Fruit fly (Drosophila melanogaster) whole organism, embryonic: ENCODE results near the gene MED14.
A peak's percentile ranks its signal among the peaks of the same experiment; 100 is the strongest.

Experiments
- B-H1 ChIP-seq: fragments of 200-800 bp; sonication (Bioruptor generic); IDR thresholded peaks from 3 replicates; pipeline ENCODE4 v1.3.6; 2022; ENCODE audit warnings: missing biosample characterization, missing genetic modification characterization
- BtbVII ChIP-seq: fragments of 200-800 bp; sonication (Bioruptor generic); optimal IDR thresholded peaks from 3 replicates; lab custom pipeline; 2017; ENCODE audit warnings: missing biosample characterization, mild to moderate bottlenecking, missing genetic modification characterization
- CG10543 ChIP-seq: fragments of 200-800 bp; sonication (Bioruptor generic); optimal IDR thresholded peaks from 3 replicates; lab custom pipeline; 2017; ENCODE audit warnings: missing biosample characterization, mild to moderate bottlenecking, missing genetic modification characterization, moderate library complexity
- CG11456 ChIP-seq: fragments of 200-800 bp; sonication (Bioruptor generic); IDR thresholded peaks from 3 replicates; pipeline ENCODE4 v1.3.6; 2022; ENCODE audit warnings: missing biosample characterization, missing genetic modification characterization
- CG13123 ChIP-seq: fragments of 200-800 bp; sonication (Bioruptor generic); optimal IDR thresholded peaks from 2 replicates; lab custom pipeline; 2016; ENCODE audit warnings: missing biosample characterization, missing genetic modification characterization
- CG17802 ChIP-seq: fragments of 200-800 bp; sonication (Bioruptor generic); optimal IDR thresholded peaks from 2 replicates; lab custom pipeline; 2018; ENCODE audit warnings: missing biosample characterization, mild to moderate bottlenecking, missing genetic modification characterization, moderate library complexity
- CG18599 ChIP-seq: fragments of 200-800 bp; sonication (Bioruptor generic); optimal IDR thresholded peaks from 3 replicates; lab custom pipeline; 2017; ENCODE audit warnings: missing biosample characterization, missing genetic modification characterization, mild to moderate bottlenecking, moderate library complexity, missing genetic modification reagents
- CG18619 ChIP-seq: fragments of 200-800 bp; sonication (Bioruptor generic); optimal IDR thresholded peaks from 3 replicates; lab custom pipeline; 2017; ENCODE audit warnings: missing biosample characterization, mild to moderate bottlenecking, missing genetic modification characterization
- CG2129 ChIP-seq: fragments of 200-800 bp; sonication (Bioruptor generic); IDR thresholded peaks from 2 replicates; pipeline ENCODE4 v1.3.6; 2022; ENCODE audit warnings: missing biosample characterization, missing genetic modification characterization; ENCODE audit not compliant: partially characterized antibody
- CG3726 ChIP-seq: fragments of 200-800 bp; sonication (Bioruptor generic); IDR thresholded peaks from 3 replicates; pipeline ENCODE4, ENCODE4 v1.3.6; 2022; ENCODE audit warnings: missing biosample characterization, missing genetic modification characterization
- CG4360 ChIP-seq: fragments of 200-800 bp; sonication (Bioruptor generic); IDR thresholded peaks from 2 replicates; pipeline ENCODE4 v1.3.6; 2022; ENCODE audit warnings: missing biosample characterization, missing genetic modification characterization
- CG4707 ChIP-seq: fragments of 200-800 bp; sonication (Bioruptor generic); optimal IDR thresholded peaks from 2 replicates; lab custom pipeline; 2018; ENCODE audit warnings: missing biosample characterization, mild to moderate bottlenecking, missing genetic modification characterization, moderate library complexity
- CG6272 ChIP-seq: fragments of 200-800 bp; sonication (Bioruptor generic); IDR thresholded peaks from 2 replicates; pipeline ENCODE4 v1.3.6; 2022; ENCODE audit warnings: missing biosample characterization, missing genetic modification characterization
- CG6854 ChIP-seq: fragments of 200-800 bp; sonication (Bioruptor generic); optimal IDR thresholded peaks from 3 replicates; lab custom pipeline; 2017; ENCODE audit warnings: missing biosample characterization, mild to moderate bottlenecking, missing genetic modification characterization
- Deaf1 ChIP-seq: fragments of 200-800 bp; optimal IDR thresholded peaks from 3 replicates; lab custom pipeline; 2019; ENCODE audit warnings: missing biosample characterization, mild to moderate bottlenecking, missing genetic modification characterization, moderate library complexity
- Dek ChIP-seq: fragments of 200-800 bp; sonication (Bioruptor generic); optimal IDR thresholded peaks from 3 replicates; lab custom pipeline; 2019; ENCODE audit warnings: missing biosample characterization, mild to moderate bottlenecking, missing genetic modification characterization, moderate library complexity
- Dll ChIP-seq: fragments of 200-800 bp; sonication (Bioruptor generic); IDR thresholded peaks from 4 replicates; pipeline ENCODE4 v1.3.6; 2022; ENCODE audit warnings: missing biosample characterization, missing genetic modification characterization; ENCODE audit not compliant: partially characterized antibody
- ERR ChIP-seq: fragments of 200-800 bp; sonication (Bioruptor generic); optimal IDR thresholded peaks from 2 replicates; lab custom pipeline; 2016; ENCODE audit warnings: missing biosample characterization, missing genetic modification characterization
- Eip74EF ChIP-seq, 2 experiments: fragments of 200-800 bp in 1 of 2; fragments of >200 bp in 1 of 2; sonication (Bioruptor generic) in 1 of 2; optimal IDR thresholded peaks; 2 replicates each; lab custom pipeline; 2017 to 2019; ENCODE audit warnings: missing biosample characterization in 2 of 2, missing genetic modification characterization in 2 of 2, mild to moderate bottlenecking in 1 of 2, moderate library complexity in 1 of 2
- Gsc ChIP-seq: fragments of 200-800 bp; sonication (Bioruptor generic); IDR thresholded peaks from 2 replicates; pipeline ENCODE4 v1.3.6; 2022; ENCODE audit warnings: missing biosample characterization, missing genetic modification characterization
- HmgD ChIP-seq: fragments of 200-800 bp; sonication (Bioruptor generic); optimal IDR thresholded peaks from 3 replicates; lab custom pipeline; 2016; ENCODE audit warnings: missing biosample characterization, missing genetic modification characterization
- Hr3 ChIP-seq: fragments of 200-800 bp; sonication (Bioruptor generic); optimal IDR thresholded peaks from 3 replicates; lab custom pipeline; 2016; ENCODE audit warnings: missing biosample characterization, missing genetic modification characterization
- Kr ChIP-seq: fragments of 200-800 bp; sonication (Bioruptor generic); optimal IDR thresholded peaks from 2 replicates; lab custom pipeline; 2017; ENCODE audit warnings: missing biosample characterization, mild to moderate bottlenecking, missing genetic modification characterization
- Lhr ChIP-seq: fragments of 200-800 bp; sonication (Bioruptor generic); optimal IDR thresholded peaks from 3 replicates; lab custom pipeline; 2017; ENCODE audit warnings: mild to moderate bottlenecking, missing biosample characterization, missing genetic modification reagents, missing genetic modification characterization
- NFAT ChIP-seq: fragments of 200-800 bp; sonication (Bioruptor generic); IDR thresholded peaks from 2 replicates; pipeline ENCODE4 v1.3.6; 2022; ENCODE audit warnings: missing biosample characterization, missing genetic modification characterization
- Ravus ChIP-seq: fragments of 200-800 bp; sonication (Bioruptor generic); IDR thresholded peaks from 2 replicates; pipeline ENCODE4 v1.3.6; 2022; ENCODE audit warnings: missing biosample characterization, missing genetic modification characterization
- Ssrp ChIP-seq: fragments of 200-800 bp; sonication (Bioruptor generic); optimal IDR thresholded peaks from 2 replicates; lab custom pipeline; 2018; ENCODE audit warnings: missing biosample characterization, mild to moderate bottlenecking, missing genetic modification characterization, moderate library complexity
- ac ChIP-seq: fragments of 200-800 bp; sonication (Bioruptor generic); optimal IDR thresholded peaks from 3 replicates; lab custom pipeline; 2017; ENCODE audit warnings: missing biosample characterization, mild to moderate bottlenecking, missing genetic modification characterization
- ato ChIP-seq: fragments of 200-800 bp; sonication (Bioruptor generic); IDR thresholded peaks from 2 replicates; pipeline ENCODE4 v1.3.6; 2022; ENCODE audit warnings: missing biosample characterization, missing genetic modification characterization; ENCODE audit not compliant: partially characterized antibody
- bcd ChIP-seq: fragments of 200-800 bp; sonication (Bioruptor generic); optimal IDR thresholded peaks from 2 replicates; lab custom pipeline; 2017; ENCODE audit warnings: missing biosample characterization, mild to moderate bottlenecking, missing genetic modification characterization
- caup ChIP-seq: fragments of 200-800 bp; sonication (Bioruptor generic); optimal IDR thresholded peaks from 3 replicates; lab custom pipeline; 2017; ENCODE audit warnings: missing biosample characterization, mild to moderate bottlenecking, missing genetic modification characterization, moderate library complexity; ENCODE audit not compliant: severe bottlenecking
- croc ChIP-seq: fragments of 200-800 bp; sonication (Bioruptor generic); conservative IDR thresholded peaks from 3 replicates; pipeline ENCODE4 v1.3.6; 2022; ENCODE audit warnings: missing biosample characterization, missing genetic modification characterization
- dati ChIP-seq: fragments of 200-800 bp; sonication (Bioruptor generic); IDR thresholded peaks from 2 replicates; pipeline ENCODE4 v1.3.6; 2022; ENCODE audit warnings: missing biosample characterization, missing genetic modification characterization
- ewg ChIP-seq: fragments of 200-800 bp; sonication (Bioruptor generic); optimal IDR thresholded peaks from 3 replicates; lab custom pipeline; 2017; ENCODE audit warnings: mild to moderate bottlenecking, missing biosample characterization, missing genetic modification reagents, missing genetic modification characterization
- fd3F ChIP-seq: fragments of 200-800 bp; sonication (Bioruptor generic); optimal IDR thresholded peaks from 2 replicates; lab custom pipeline; 2018; ENCODE audit warnings: missing biosample characterization, mild to moderate bottlenecking, missing genetic modification characterization, moderate library complexity
- hb ChIP-seq: fragments of 200-800 bp; sonication (Bioruptor generic); IDR thresholded peaks from 3 replicates; pipeline ENCODE4 v1.3.6; 2022; ENCODE audit warnings: missing biosample characterization, missing genetic modification characterization; ENCODE audit not compliant: partially characterized antibody
- ind ChIP-seq: fragments of 200-800 bp; sonication (Bioruptor generic); optimal IDR thresholded peaks from 3 replicates; lab custom pipeline; 2016; ENCODE audit warnings: missing biosample characterization, missing genetic modification characterization
- insv ChIP-seq, 2 experiments: fragments of 200-800 bp; sonication (Bioruptor generic); optimal IDR thresholded peaks; 3 replicates each; lab custom pipeline; 2016 to 2018; ENCODE audit warnings: missing biosample characterization in 2 of 2, missing genetic modification characterization in 2 of 2
- klu ChIP-seq: fragments of 200-800 bp; sonication (Bioruptor generic); IDR thresholded peaks from 2 replicates; pipeline ENCODE4 v1.3.6; 2022; ENCODE audit warnings: missing biosample characterization, missing genetic modification characterization
- nau ChIP-seq: fragments of 200-800 bp; sonication (Bioruptor generic); optimal IDR thresholded peaks from 3 replicates; lab custom pipeline; 2017; ENCODE audit warnings: missing biosample characterization, mild to moderate bottlenecking, missing genetic modification characterization, missing genetic modification reagents
- pho ChIP-seq: fragments of 200-800 bp; sonication (Bioruptor generic); optimal IDR thresholded peaks from 2 replicates; lab custom pipeline; 2016; ENCODE audit warnings: missing biosample characterization, missing genetic modification characterization
- run ChIP-seq: fragments of 200-800 bp; sonication (Bioruptor generic); optimal IDR thresholded peaks from 3 replicates; lab custom pipeline; 2018; ENCODE audit warnings: missing biosample characterization, mild to moderate bottlenecking, missing genetic modification characterization
- sim ChIP-seq: fragments of 200-800 bp; sonication (Bioruptor generic); IDR thresholded peaks from 2 replicates; pipeline ENCODE4 v1.3.6; 2022; ENCODE audit warnings: missing biosample characterization, missing genetic modification characterization
- slp2 ChIP-seq: fragments of 200-800 bp; sonication (Bioruptor generic); optimal IDR thresholded peaks from 2 replicates; lab custom pipeline; 2016; ENCODE audit warnings: missing biosample characterization, missing genetic modification characterization
- tna ChIP-seq: fragments of 200-800 bp; sonication (Bioruptor generic); IDR thresholded peaks from 2 replicates; pipeline ENCODE4 v1.3.6; 2022; ENCODE audit warnings: missing biosample characterization, missing genetic modification characterization; ENCODE audit not compliant: partially characterized antibody
- trh ChIP-seq: fragments of 200-800 bp; sonication (Bioruptor generic); optimal IDR thresholded peaks from 2 replicates; lab custom pipeline; 2016; ENCODE audit warnings: missing biosample characterization, missing genetic modification characterization
- tx ChIP-seq: fragments of 200-800 bp; sonication (Bioruptor generic); optimal IDR thresholded peaks from 2 replicates; lab custom pipeline; 2016; ENCODE audit warnings: missing biosample characterization, missing genetic modification characterization
- vnd ChIP-seq: fragments of 200-800 bp; sonication (Bioruptor generic); IDR thresholded peaks from 3 replicates; pipeline ENCODE4 v1.3.6; 2022; ENCODE audit warnings: missing biosample characterization, missing genetic modification characterization; ENCODE audit not compliant: partially characterized antibody
- vvl ChIP-seq: fragments of 200-800 bp; sonication (Bioruptor generic); IDR thresholded peaks from 2 replicates; pipeline ENCODE4 v1.3.6; 2022; ENCODE audit warnings: missing biosample characterization, missing genetic modification characterization

The MED14 gene

DNA sequence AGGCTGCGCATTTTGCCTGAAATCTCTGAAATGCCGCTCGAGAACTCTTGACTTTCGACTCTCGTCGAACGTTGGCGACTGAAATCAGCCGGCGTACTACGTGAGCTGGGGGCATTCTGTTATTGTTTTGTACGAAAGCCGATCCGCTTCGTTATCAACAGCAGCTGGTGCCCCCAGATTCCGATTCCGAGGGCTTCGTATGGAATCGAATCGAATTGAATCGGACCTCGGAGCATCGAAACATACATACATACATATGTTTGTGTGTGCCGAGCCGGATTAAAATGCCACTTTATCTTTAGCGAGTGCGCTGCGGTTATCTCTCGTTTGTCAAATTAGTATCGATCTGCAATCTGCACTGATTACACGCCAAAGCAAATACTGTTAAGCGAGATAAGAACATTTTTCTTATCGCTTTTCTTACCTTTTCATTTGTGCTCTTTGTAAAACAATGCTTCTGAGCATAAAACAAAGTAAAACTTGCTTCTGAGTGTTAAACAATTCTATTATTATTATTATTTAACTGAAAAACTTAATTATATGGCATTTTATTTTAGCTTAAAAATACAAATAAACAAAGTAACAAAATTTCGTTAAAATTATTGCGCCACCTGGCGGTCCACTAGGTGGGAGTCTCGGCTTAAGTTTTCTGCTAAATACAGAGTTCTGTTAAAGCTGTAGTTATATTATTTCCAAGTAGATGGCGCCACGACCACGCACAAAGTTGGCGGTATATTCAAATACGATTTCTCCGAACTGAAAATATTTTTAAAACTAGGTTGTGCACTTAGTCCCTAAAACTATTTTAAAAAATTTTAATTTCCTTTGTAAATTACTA, 13.7 kb downstream of the MED14 start, which contains the start of gene Reg-2 (continued):
- TF ChIP-seq ato (GFP tag; lab: Robert Waterston, UW) (no peak), CG6854 (peak; percentile 33), ac (no peak), Ravus (no peak), Gsc (GFP tag; lab: Robert Waterston, UW) (no peak), tx (GFP tag; lab: Kevin White, UChicago) (no peak), sim (no peak), ERR (GFP tag; lab: Kevin White, UChicago) (no peak), nau (GFP tag; lab: Kevin White, UChicago) (no peak), croc (GFP tag; lab: Robert Waterston, UW) (no peak), hb (no peak), CG10543 (GFP tag; lab: Kevin White, UChicago) (peak; percentile 90), fd3F (GFP tag; lab: Kevin White, UChicago) (no peak), ewg (GFP tag; lab: Kevin White, UChicago) (no peak), vnd (no peak), Eip74EF (GFP tag; optimal IDR thresholded peaks at IDR 0.05; lab: Kevin White, UChicago) (no peak), CG4707 (no peak), CG13123 (GFP tag; lab: Kevin White, UChicago) (no peak), bcd (no peak), insv (GFP tag; optimal IDR thresholded peaks at IDR 0.05; lab: Kevin White, UChicago) (peak in 1 of 2 experiments; percentile 53), Ssrp (no peak), klu (GFP tag; lab: Robert Waterston, UW) (no peak), Dll (no peak), Lhr (GFP tag; lab: Kevin White, UChicago) (peak; percentile 69), Hr3 (GFP tag; lab: Kevin White, UChicago) (peak; percentile 33), dati (GFP tag; lab: Robert Waterston, UW) (no peak), caup (GFP tag; lab: Kevin White, UChicago) (peak; percentile 40), vvl (GFP tag; lab: Robert Waterston, UW) (no peak), CG4360 (no peak), slp2 (GFP tag; lab: Kevin White, UChicago) (no peak), BtbVII (GFP tag; lab: Kevin White, UChicago) (peak; percentile 53), HmgD (no peak), Deaf1 (peak; percentile 93), CG11456 (GFP tag; lab: Robert Waterston, UW) (peak; percentile 64; the same call in 2 of the 3 replicates), CG18599 (GFP tag; lab: Kevin White, UChicago) (no peak), CG17802 (tag; lab: Kevin White, UChicago) (no peak), tna (no peak), CG6272 (GFP tag; lab: Robert Waterston, UW) (no peak), CG3726 (no peak), pho (GFP tag; lab: Kevin White, UChicago) (no peak), run (tag; lab: Kevin White, UChicago) (peak; percentile 23), CG2129 (no peak), NFAT (GFP tag; lab: Robert Waterston, UW) (peak; percentile 59), B-H1 (GFP tag; lab: Robert Waterston, UW) (no peak), Kr (GFP tag; lab: Kevin White, UChicago) (no peak), trh (GFP tag; lab: Kevin White, UChicago) (no peak), Dek (tag; lab: Kevin White, UChicago) (peak; percentile 40), ind (GFP tag; lab: Kevin White, UChicago) (no peak), CG18619 (GFP tag; lab: Kevin White, UChicago) (no peak)
